Worm (Caenorhabditis elegans): Measurements from ENCODE around the gene stip-1.
A peak's percentile ranks its signal among the peaks of the same experiment; 100 is the strongest.

Gene stip-1

ce11 chrII:10370826-10371225, 21.0 kb upstream of the stip-1 start (continued):
- no peak for TF ChIP-seq pag-3 (tag; optimal IDR thresholded peaks at IDR 0.05; ENCODE audit: borderline replicate concordance, insufficient read depth)
- TF ChIP-seq ceh-88 (GFP tag; IDR thresholded peaks at IDR 0.05), result no peak
- TF ChIP-seq mef-2 (tag; optimal IDR thresholded peaks at IDR 0.05), result no peak
- TF ChIP-seq unc-62 (GFP tag; optimal IDR thresholded peaks at IDR 0.05), result no peak
- no peak for TF ChIP-seq xbp-1 (tag; optimal IDR thresholded peaks at IDR 0.05)
- TF ChIP-seq ets-5 (GFP tag; IDR thresholded peaks at IDR 0.05), result no peak
- TF ChIP-seq pax-3 (tag; optimal IDR thresholded peaks at IDR 0.05), result no peak
- TF ChIP-seq lsy-2 (tag; optimal IDR thresholded peaks at IDR 0.05), result no peak
- TF ChIP-seq mab-9 (GFP tag; IDR thresholded peaks at IDR 0.05), result no peak
- TF ChIP-seq fkh-4 (tag; optimal IDR thresholded peaks at IDR 0.05; ENCODE audit: borderline replicate concordance), result no peak
- no peak for TF ChIP-seq snpc-4 (tag; optimal IDR thresholded peaks at IDR 0.05)
- TF ChIP-seq skn-1 (tag; optimal IDR thresholded peaks at IDR 0.05), result no peak
- no peak for TF ChIP-seq ces-1 (GFP tag; optimal IDR thresholded peaks at IDR 0.05)
- no peak for TF ChIP-seq nhr-84 (tag; optimal IDR thresholded peaks at IDR 0.05)
- no peak for TF ChIP-seq aha-1 (tag; optimal IDR thresholded peaks at IDR 0.05)
- TF ChIP-seq nhr-90 (tag; optimal IDR thresholded peaks at IDR 0.05; ENCODE audit: poor library complexity), result no peak
- TF ChIP-seq efl-1 (optimal IDR thresholded peaks at IDR 0.05), result peak; percentile 11 to 14
- TF ChIP-seq efl-1 (GFP tag; optimal IDR thresholded peaks at IDR 0.05 in 1 of 2), result peak in 1 of 2 experiments; percentile 88
- TF ChIP-seq tbx-2 (tag; optimal IDR thresholded peaks at IDR 0.05), result no peak
- TF ChIP-seq nhr-76 (tag; optimal IDR thresholded peaks at IDR 0.05), result no peak
- TF ChIP-seq vab-15 (tag; optimal IDR thresholded peaks at IDR 0.05), result no peak
- no peak for TF ChIP-seq sup-37 (GFP tag; optimal IDR thresholded peaks at IDR 0.05)
- TF ChIP-seq nhr-71 (tag; optimal IDR thresholded peaks at IDR 0.05), result peak; percentile 9
- TF ChIP-seq tlp-1 (tag; optimal IDR thresholded peaks at IDR 0.05), result no peak
- no peak for TF ChIP-seq fkh-8 (tag; optimal IDR thresholded peaks at IDR 0.05)
- peak; percentile 70 for TF ChIP-seq lin-14 (GFP tag; optimal IDR thresholded peaks at IDR 0.05)
- no peak for TF ChIP-seq nhr-20 (tag; optimal IDR thresholded peaks at IDR 0.05)
- TF ChIP-seq irx-1 (tag; optimal IDR thresholded peaks at IDR 0.05), result no peak
- no peak for TF ChIP-seq swsn-7 (tag; optimal IDR thresholded peaks at IDR 0.05)
- TF ChIP-seq sptf-1 (tag; optimal IDR thresholded peaks at IDR 0.05), result no peak
- TF ChIP-seq mdl-1 (tag; optimal IDR thresholded peaks at IDR 0.05), result no peak

- TF ChIP-seq skn-1 (tag; optimal IDR thresholded peaks at IDR 0.05), result no peak
- no peak for TF ChIP-seq unc-130 (tag; optimal IDR thresholded peaks at IDR 0.05)
- no peak for TF ChIP-seq mab-9 (GFP tag; IDR thresholded peaks at IDR 0.05)
- TF ChIP-seq nhr-19 (GFP tag; conservative IDR thresholded peaks at IDR 0.05), result no peak
- no peak for TF ChIP-seq snu-23 (GFP tag; optimal IDR thresholded peaks at IDR 0.05)
- TF ChIP-seq ceh-90 (tag; optimal IDR thresholded peaks at IDR 0.05), result no peak
- peak; percentile 61 for TF ChIP-seq nhr-85 (tag)
- TF ChIP-seq ceh-8 (GFP tag; optimal IDR thresholded peaks at IDR 0.05), result peak; percentile 22
- no peak for TF ChIP-seq zip-4 (GFP tag; optimal IDR thresholded peaks at IDR 0.05)
- TF ChIP-seq C16A3.4 (tag; optimal IDR thresholded peaks at IDR 0.05), result no peak
- peak; percentile 36 for TF ChIP-seq blmp-1 (tag; optimal IDR thresholded peaks at IDR 0.05)
- TF ChIP-seq nhr-20 (tag; optimal IDR thresholded peaks at IDR 0.05), result no peak
- no peak for TF ChIP-seq jun-1 (tag; optimal IDR thresholded peaks at IDR 0.05)
- peak; percentile 33 for TF ChIP-seq lin-14 (GFP tag; optimal IDR thresholded peaks at IDR 0.05)
Measured at ce11 chrII:10369547-10370028, 19.8 kb upstream of the stip-1 start, which contains the start of gene ceh-58. ceh-58 (minus strand) TSS chrII:10369597.

- TF ChIP-seq dsc-1 (tag; optimal IDR thresholded peaks at IDR 0.05) (peak; percentile 64), nhr-47 (tag; optimal IDR thresholded peaks at IDR 0.05) (peak; percentile 5), fkh-8 (tag; optimal IDR thresholded peaks at IDR 0.05) (peak; percentile 53), ztf-4 (tag; optimal IDR thresholded peaks at IDR 0.05) (no peak)
Measured at ce11 chrII:10367202-10367601, 17.4 kb upstream of the stip-1 start, which contains the start of gene ceh-57. ceh-57 (minus strand) TSS chrII:10367296.
